Fruit fly (Drosophila melanogaster): ENCODE data around the gene CG43367.

The CG43367 gene

dm6 chr3L:4158361-4158760 lies 35.4 kb upstream of the CG43367 start (continued):
- TF ChIP-seq lz (GFP tag; optimal IDR thresholded peaks at IDR 0.05) (peak; percentile 57), Sox102F (GFP tag; optimal IDR thresholded peaks at IDR 0.05) (peak; percentile 50), CG8319 (GFP tag; optimal IDR thresholded peaks at IDR 0.05) (peak; percentile 19), Hr39 (GFP tag; optimal IDR thresholded peaks at IDR 0.05) (peak; percentile 54), achi (GFP tag; optimal IDR thresholded peaks at IDR 0.05) (peak; percentile 67), CG6808 (GFP tag; optimal IDR thresholded peaks at IDR 0.05) (peak; percentile 79), OdsH (GFP tag; optimal IDR thresholded peaks at IDR 0.05) (peak; percentile 65), fd85E (GFP tag; optimal IDR thresholded peaks at IDR 0.05) (peak; percentile 18), CG6276 (GFP tag; optimal IDR thresholded peaks at IDR 0.05) (no peak), Sox14 (GFP tag; optimal IDR thresholded peaks at IDR 0.05) (peak; percentile 51), cyc (GFP tag; optimal IDR thresholded peaks at IDR 0.05) (peak; percentile 63), vri (GFP tag; optimal IDR thresholded peaks at IDR 0.05) (peak; percentile 36), Eip75B (GFP tag; optimal IDR thresholded peaks at IDR 0.05) (peak; percentile 61), dsx (GFP tag; optimal IDR thresholded peaks at IDR 0.05; ENCODE audit: poor library complexity, severe bottlenecking) (peak; percentile 63), dac (GFP tag; optimal IDR thresholded peaks at IDR 0.05) (no peak), net (GFP tag; optimal IDR thresholded peaks at IDR 0.05) (peak; percentile 36), CG6854 (GFP tag; optimal IDR thresholded peaks at IDR 0.05) (peak; percentile 28), fkh (GFP tag; optimal IDR thresholded peaks at IDR 0.05) (no peak), fd59A (GFP tag; optimal IDR thresholded peaks at IDR 0.05) (peak; percentile 62), pdm3 (GFP tag; optimal IDR thresholded peaks at IDR 0.05) (peak; percentile 46), Hr4 (GFP tag; optimal IDR thresholded peaks at IDR 0.05) (peak; percentile 29), CG11762 (GFP tag; optimal IDR thresholded peaks at IDR 0.05; ENCODE audit: insufficient read depth) (peak; percentile 44), Gug (GFP tag; IDR thresholded peaks at IDR 0.05) (0 out of 2 replicates have a peak, but pooled peaks have one; percentile 35), topi (GFP tag; optimal IDR thresholded peaks at IDR 0.05) (peak; percentile 70), CG10669 (GFP tag; optimal IDR thresholded peaks at IDR 0.05) (peak; percentile 67), CG3032 (tag; optimal IDR thresholded peaks at IDR 0.05) (peak; percentile 75), CG6792 (GFP tag; optimal IDR thresholded peaks at IDR 0.05) (peak; percentile 48), CG31627 (GFP tag; optimal IDR thresholded peaks at IDR 0.05) (peak; percentile 28), salr (GFP tag; optimal IDR thresholded peaks at IDR 0.05) (peak in 1 of 2 experiments; percentile 63), Ets96B (tag; optimal IDR thresholded peaks at IDR 0.05) (peak; percentile 78), CG3919 (GFP tag; optimal IDR thresholded peaks at IDR 0.05) (peak; percentile 73), svp (GFP tag) (peak; percentile 78), CG34406 (GFP tag; optimal IDR thresholded peaks at IDR 0.05) (peak; percentile 67), eg (GFP tag; IDR thresholded peaks at IDR 0.05) (peak; percentile 40; the same call in 2 of the 3 replicates), Hr38 (GFP tag; optimal IDR thresholded peaks at IDR 0.05) (no peak), CG1621 (tag; optimal IDR thresholded peaks at IDR 0.05) (peak; percentile 68), CG8632 (GFP tag; optimal IDR thresholded peaks at IDR 0.05) (peak; percentile 60), CG10631 (GFP tag; optimal IDR thresholded peaks at IDR 0.05) (peak; percentile 67), Met (GFP tag; optimal IDR thresholded peaks at IDR 0.05) (peak; percentile 65), CG15336 (GFP tag; IDR thresholded peaks at IDR 0.05) (no peak; the same call in 1 of the 2 replicates)

DNA sequence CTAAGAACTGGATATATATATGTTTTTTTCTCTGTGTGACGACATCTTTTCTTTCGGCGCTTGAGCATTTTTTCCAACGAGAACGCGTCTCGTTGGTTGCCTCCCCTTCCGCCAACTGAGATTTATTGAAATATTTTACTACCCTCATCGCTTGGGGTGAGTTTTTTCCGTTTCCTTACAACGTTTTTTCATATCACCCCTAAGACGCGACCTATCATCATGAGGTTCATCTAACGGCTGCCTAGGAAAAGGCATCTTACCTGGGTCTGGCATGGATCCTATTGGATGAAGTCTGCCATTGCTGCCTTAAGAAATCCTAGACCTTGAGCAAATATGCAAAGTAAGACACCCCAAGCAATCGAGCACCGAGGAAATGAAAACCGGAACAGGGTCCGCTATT lies 34.5 kb upstream of the CG43367 start:
- TF ChIP-seq CG6792 (GFP tag; optimal IDR thresholded peaks at IDR 0.05): no peak
- no peak for TF ChIP-seq topi (GFP tag; optimal IDR thresholded peaks at IDR 0.05)
- TF ChIP-seq Ets96B (tag; optimal IDR thresholded peaks at IDR 0.05): no peak
- no peak for TF ChIP-seq CG6163 (GFP tag; IDR thresholded peaks at IDR 0.05)
- TF ChIP-seq CG31627 (GFP tag; optimal IDR thresholded peaks at IDR 0.05): no peak
- TF ChIP-seq CG6808 (GFP tag; optimal IDR thresholded peaks at IDR 0.05): no peak
- no peak for TF ChIP-seq Blimp-1 (GFP tag; optimal IDR thresholded peaks at IDR 0.05)
- TF ChIP-seq dac (GFP tag; optimal IDR thresholded peaks at IDR 0.05): no peak
- TF ChIP-seq eg (GFP tag; IDR thresholded peaks at IDR 0.05): no peak
- no peak for TF ChIP-seq CG11762 (GFP tag; optimal IDR thresholded peaks at IDR 0.05; ENCODE audit: insufficient read depth)
- TF ChIP-seq Sox15 (GFP tag; optimal IDR thresholded peaks at IDR 0.05): no peak
- no peak for TF ChIP-seq CG11294 (GFP tag; IDR thresholded peaks at IDR 0.05)
- no peak for TF ChIP-seq CG32006 (GFP tag; optimal IDR thresholded peaks at IDR 0.05)
- no peak for TF ChIP-seq OdsH (GFP tag; optimal IDR thresholded peaks at IDR 0.05)
- no peak for TF ChIP-seq pdm3 (GFP tag; optimal IDR thresholded peaks at IDR 0.05)

Measured in whole organism, prepupa.